Worm (Caenorhabditis elegans) whole organism, L4 larva: Measurements from ENCODE around the gene C26B2.7.

Experiments
- lin-13 ChIP-seq: fragments of 150-350 bp; optimal IDR thresholded peaks from 2 replicates; lab custom pipeline; 2014; ENCODE audit warnings: missing biosample characterization, missing genetic modification reagents, missing genetic modification characterization
- pqm-1 ChIP-seq: sonication (generic microtip); optimal IDR thresholded peaks from 2 replicates; lab custom pipeline; 2017; ENCODE audit warnings: missing biosample characterization, missing genetic modification characterization
- snpc-4 ChIP-seq: fragments of 150-350 bp; optimal IDR thresholded peaks from 2 replicates; lab custom pipeline; 2014; ENCODE audit warnings: missing biosample characterization, missing genetic modification characterization
- zag-1 ChIP-seq: fragments of 150-350 bp; optimal IDR thresholded peaks from 2 replicates; lab custom pipeline; 2014; ENCODE audit warnings: missing biosample characterization, missing genetic modification characterization

ce11 chrIV:8032135-8032915, 16.3 kb downstream of the C26B2.7 start:
- TF ChIP-seq pqm-1 (peak; percentile 98), snpc-4 (no peak), lin-13 (GFP tag; lab: Kevin White, UChicago) (no peak), zag-1 (tag; lab: Kevin White, UChicago) (no peak)
